Fruit fly (Drosophila melanogaster): ENCODE data around the gene Mpi.
A peak's percentile ranks its signal among the peaks of the same experiment; 100 is the strongest.

Gene Mpi

DNA sequence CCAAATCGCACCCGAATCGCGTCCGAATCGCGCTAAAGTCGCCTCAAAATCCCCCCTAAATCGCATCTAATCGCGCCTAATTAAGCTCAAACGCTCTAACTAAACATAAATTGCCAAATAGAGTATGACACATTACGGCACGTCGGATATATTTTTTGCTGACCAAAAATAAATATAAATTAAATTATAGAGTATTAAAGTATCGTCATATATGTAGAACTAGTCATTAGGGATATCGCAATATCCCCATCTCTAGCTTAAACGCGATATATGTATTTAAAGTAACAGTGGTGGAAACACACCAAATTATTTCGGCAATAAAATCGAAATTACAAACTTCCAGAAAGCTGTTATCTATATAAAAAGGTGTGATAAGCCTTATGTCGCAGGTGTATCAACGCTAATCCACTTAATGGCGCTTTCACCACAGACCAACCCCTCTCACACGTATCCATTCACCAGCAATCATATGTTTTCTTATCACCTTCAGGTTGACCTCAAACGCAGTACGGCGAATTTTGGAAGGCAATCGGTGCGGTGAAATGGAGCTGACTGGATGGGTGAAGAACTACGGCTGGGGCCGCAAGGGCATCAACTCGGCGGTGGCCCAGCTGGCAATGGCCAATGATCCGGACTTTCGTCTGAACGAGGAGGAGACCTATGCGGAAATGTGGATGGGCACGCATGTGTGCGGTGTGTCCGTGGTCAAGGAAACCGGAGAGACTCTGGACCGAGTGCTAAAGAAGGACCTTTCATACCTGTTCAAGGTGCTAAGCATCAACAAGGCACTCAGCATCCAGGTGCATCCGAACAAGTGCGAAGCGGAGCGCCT is at the start of gene Mpi (continued):
- no peak for TF ChIP-seq pan (optimal IDR thresholded peaks at IDR 0.05)
- TF ChIP-seq pan (GFP tag; optimal IDR thresholded peaks at IDR 0.05 in 1 of 2, IDR thresholded peaks at IDR 0.05 in 1 of 2) = peak in 1 of 2 experiments; percentile 28
- no peak for TF ChIP-seq CG1832 (GFP tag; optimal IDR thresholded peaks at IDR 0.05)
- TF ChIP-seq CG4707 (GFP tag; optimal IDR thresholded peaks at IDR 0.05) = peak; percentile 12
- no peak for TF ChIP-seq CG2712 (tag; optimal IDR thresholded peaks at IDR 0.05)
- peak; percentile 77 for TF ChIP-seq Sry-δ (GFP tag; optimal IDR thresholded peaks at IDR 0.05)
- TF ChIP-seq BEAF-32 (GFP tag; optimal IDR thresholded peaks at IDR 0.05) = peak; percentile 67
- peak; percentile 49 for TF ChIP-seq CG13424 (tag; optimal IDR thresholded peaks at IDR 0.05)
- TF ChIP-seq Sox102F (GFP tag; optimal IDR thresholded peaks at IDR 0.05) = no peak
- TF ChIP-seq stwl (tag; optimal IDR thresholded peaks at IDR 0.05) = peak; percentile 41
- peak; percentile 43; the same call in 2 of the 3 replicates for TF ChIP-seq ci (GFP tag; IDR thresholded peaks at IDR 0.05)

DNA sequence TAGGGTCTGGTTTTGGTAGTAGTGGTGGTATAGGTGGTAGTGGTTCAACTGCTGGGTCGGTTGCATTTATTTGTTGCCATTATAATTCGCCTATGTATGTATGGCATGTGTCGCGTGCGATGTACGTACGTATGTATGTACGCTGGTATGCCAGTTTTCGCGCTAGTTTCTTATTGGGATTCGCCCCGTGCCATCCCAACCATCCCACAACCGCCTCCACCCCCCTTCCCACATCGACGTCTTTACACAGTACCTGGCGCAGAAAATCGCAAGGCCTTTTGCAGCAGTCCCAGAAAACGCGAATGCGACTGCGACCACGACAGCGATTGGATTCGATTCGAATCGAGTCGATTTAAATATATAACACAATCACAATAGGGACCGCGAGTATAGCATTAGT is 49.2 kb upstream of the Mpi start:
- TF ChIP-seq D19B (GFP tag; optimal IDR thresholded peaks at IDR 0.05) (no peak), insv (GFP tag; optimal IDR thresholded peaks at IDR 0.05) (peak in 1 of 2 experiments; percentile 76), Med (GFP tag) (peak; percentile 32)

- TF ChIP-seq al (GFP tag; IDR thresholded peaks at IDR 0.05) (no peak), gcm (GFP tag; optimal IDR thresholded peaks at IDR 0.05) (no peak), CG8765 (GFP tag; IDR thresholded peaks at IDR 0.05) (no peak), trh (GFP tag; optimal IDR thresholded peaks at IDR 0.05) (no peak), CG17912 (GFP tag; optimal IDR thresholded peaks at IDR 0.05) (peak; percentile 56), cas (GFP tag; IDR thresholded peaks at IDR 0.05) (no peak), NFAT (GFP tag; IDR thresholded peaks at IDR 0.05) (no peak), gce (GFP tag; IDR thresholded peaks at IDR 0.05) (no peak), ems (GFP tag; optimal IDR thresholded peaks at IDR 0.05) (peak; percentile 26), tgo (GFP tag; IDR thresholded peaks at IDR 0.05) (no peak), CG18764 (GFP tag; optimal IDR thresholded peaks at IDR 0.05) (peak; percentile 22), CG11504 (tag; optimal IDR thresholded peaks at IDR 0.05) (no peak), nerfin-1 (tag; optimal IDR thresholded peaks at IDR 0.05) (no peak), fd96Cb (tag; optimal IDR thresholded peaks at IDR 0.05) (no peak), CG4707 (GFP tag; optimal IDR thresholded peaks at IDR 0.05) (no peak), bab2 (GFP tag; optimal IDR thresholded peaks at IDR 0.05) (peak; percentile 31), HmgD (GFP tag; optimal IDR thresholded peaks at IDR 0.05) (peak; percentile 90), CG18476 (GFP tag; optimal IDR thresholded peaks at IDR 0.05) (no peak), CG34422 (GFP tag; IDR thresholded peaks at IDR 0.05) (no peak), abd-A (tag; optimal IDR thresholded peaks at IDR 0.05) (no peak), salm (tag; optimal IDR thresholded peaks at IDR 0.05) (no peak), Lhr (GFP tag; optimal IDR thresholded peaks at IDR 0.05) (peak; percentile 89), tap (tag; optimal IDR thresholded peaks at IDR 0.05) (no peak), pho (GFP tag; optimal IDR thresholded peaks at IDR 0.05) (peak; percentile 76), Myb (GFP tag; optimal IDR thresholded peaks at IDR 0.05) (peak; percentile 78), lbe (GFP tag; optimal IDR thresholded peaks at IDR 0.05) (no peak), mam (GFP tag; optimal IDR thresholded peaks at IDR 0.05) (peak; percentile 81), Chrac-16 (GFP tag; optimal IDR thresholded peaks at IDR 0.05) (peak; percentile 24), HLHmδ (GFP tag; optimal IDR thresholded peaks at IDR 0.05) (peak; percentile 23), CG6765 (GFP tag; optimal IDR thresholded peaks at IDR 0.05) (no peak), D19B (GFP tag; optimal IDR thresholded peaks at IDR 0.05) (no peak), bcd (GFP tag; optimal IDR thresholded peaks at IDR 0.05) (no peak), chn (GFP tag; optimal IDR thresholded peaks at IDR 0.05) (peak; percentile 75), Atf-2 (GFP tag; optimal IDR thresholded peaks at IDR 0.05) (peak; percentile 17), Usf (GFP tag; optimal IDR thresholded peaks at IDR 0.05) (no peak)
Measured at dm6 chr3R:9710886-9711285, 48.5 kb upstream of the Mpi start, which contains the start of the genes trbd and dmt. Gene trbd (minus strand): TSS chr3R:9711037. Gene dmt (plus strand): TSS chr3R:9711142.

Data from whole organism, embryonic.